Worm (Caenorhabditis elegans): ENCODE results near the gene srf-3.

The srf-3 gene

ce11 chrIV:12849030-12849560 lies at the start of gene srf-3:
Gene srf-3 (plus strand): TSS chrIV:12849510.
- peak; percentile 16 for TF ChIP-seq ces-1 (GFP tag; optimal IDR thresholded peaks at IDR 0.05)
- no peak for TF ChIP-seq zip-8 (tag; optimal IDR thresholded peaks at IDR 0.05)
- no peak for TF ChIP-seq pha-4 (tag; optimal IDR thresholded peaks at IDR 0.05)

- TF ChIP-seq ceh-43 (GFP tag; optimal IDR thresholded peaks at IDR 0.05) (no peak), unc-62 (GFP tag; optimal IDR thresholded peaks at IDR 0.05) (no peak), lsy-2 (tag; optimal IDR thresholded peaks at IDR 0.05) (no peak), bed-3 (GFP tag; optimal IDR thresholded peaks at IDR 0.05) (no peak), lin-13 (tag; optimal IDR thresholded peaks at IDR 0.05) (no peak), tbx-8 (GFP tag; optimal IDR thresholded peaks at IDR 0.05) (no peak), snpc-4 (tag; optimal IDR thresholded peaks at IDR 0.05) (no peak), ceh-83 (GFP tag; optimal IDR thresholded peaks at IDR 0.05) (no peak)
Measured at ce11 chrIV:12805595-12805994, 43.7 kb upstream of the srf-3 start, which contains the start of gene F07C6.4. Gene F07C6.4 (plus strand): TSS chrIV:12805924.

- TF ChIP-seq ceh-39 (tag; optimal IDR thresholded peaks at IDR 0.05) = no peak
- peak; percentile 39 for TF ChIP-seq nhr-2 (tag; optimal IDR thresholded peaks at IDR 0.05)
Measured at ce11 chrIV:12811554-12811953, 37.8 kb upstream of the srf-3 start.

ce11 chrIV:12813822-12814221 lies 35.5 kb upstream of the srf-3 start:
- TF ChIP-seq cnd-1 (tag; optimal IDR thresholded peaks at IDR 0.05) (peak; percentile 9), flh-1 (GFP tag; optimal IDR thresholded peaks at IDR 0.05) (no peak), zip-8 (tag; optimal IDR thresholded peaks at IDR 0.05) (peak; percentile 0), nhr-2 (tag; optimal IDR thresholded peaks at IDR 0.05) (peak; percentile 91), mls-2 (tag; optimal IDR thresholded peaks at IDR 0.05) (no peak), lin-13 (tag; optimal IDR thresholded peaks at IDR 0.05) (no peak), ces-1 (GFP tag; optimal IDR thresholded peaks at IDR 0.05) (peak; percentile 45)

ce11 chrIV:12816636-12817035 lies 32.7 kb upstream of the srf-3 start:
- TF ChIP-seq unc-62 (GFP tag; optimal IDR thresholded peaks at IDR 0.05) (peak; percentile 18), ceh-39 (tag; optimal IDR thresholded peaks at IDR 0.05) (no peak), elt-1 (tag; optimal IDR thresholded peaks at IDR 0.05; ENCODE audit: borderline replicate concordance, insufficient read depth) (peak; percentile 51), ham-2 (GFP tag; optimal IDR thresholded peaks at IDR 0.05) (peak; percentile 66)

ce11 chrIV:12817539-12817938 lies 31.8 kb upstream of the srf-3 start:
- TF ChIP-seq ces-1 (GFP tag; optimal IDR thresholded peaks at IDR 0.05) (no peak), nhr-76 (tag; optimal IDR thresholded peaks at IDR 0.05) (no peak), drap-1 (GFP tag; optimal IDR thresholded peaks at IDR 0.05) (no peak), unc-62 (GFP tag; optimal IDR thresholded peaks at IDR 0.05) (no peak), zip-8 (tag; optimal IDR thresholded peaks at IDR 0.05) (no peak), cnd-1 (tag; optimal IDR thresholded peaks at IDR 0.05) (no peak), blmp-1 (tag; optimal IDR thresholded peaks at IDR 0.05) (no peak), unc-39 (tag; optimal IDR thresholded peaks at IDR 0.05) (no peak), bed-3 (GFP tag; optimal IDR thresholded peaks at IDR 0.05) (no peak), nhr-12 (tag; optimal IDR thresholded peaks at IDR 0.05) (no peak)

- TF ChIP-seq ceh-83 (GFP tag; optimal IDR thresholded peaks at IDR 0.05) (no peak), blmp-1 (tag; optimal IDR thresholded peaks at IDR 0.05) (no peak), ceh-39 (tag; optimal IDR thresholded peaks at IDR 0.05) (no peak), ces-1 (GFP tag; optimal IDR thresholded peaks at IDR 0.05) (no peak), hlh-1 (tag; optimal IDR thresholded peaks at IDR 0.05) (no peak), drap-1 (GFP tag; optimal IDR thresholded peaks at IDR 0.05) (no peak), unc-62 (GFP tag; optimal IDR thresholded peaks at IDR 0.05) (no peak), ceh-43 (GFP tag; optimal IDR thresholded peaks at IDR 0.05) (no peak), zip-8 (tag; optimal IDR thresholded peaks at IDR 0.05) (no peak), lsy-2 (tag; optimal IDR thresholded peaks at IDR 0.05) (no peak), ztf-11 (tag; optimal IDR thresholded peaks at IDR 0.05) (no peak), cnd-1 (tag; optimal IDR thresholded peaks at IDR 0.05) (no peak), nhr-28 (tag; optimal IDR thresholded peaks at IDR 0.05) (no peak), flh-1 (GFP tag; optimal IDR thresholded peaks at IDR 0.05) (no peak), elt-3 (tag; optimal IDR thresholded peaks at IDR 0.05) (no peak), mls-2 (tag; optimal IDR thresholded peaks at IDR 0.05) (no peak), unc-39 (tag; optimal IDR thresholded peaks at IDR 0.05) (no peak), M03D4.4 (tag; optimal IDR thresholded peaks at IDR 0.05) (no peak), ham-2 (GFP tag; optimal IDR thresholded peaks at IDR 0.05) (no peak)
Measured at ce11 chrIV:12825304-12825703, 24.0 kb upstream of the srf-3 start, which contains the start of gene M02B1.4. Gene M02B1.4 (minus strand): TSS chrIV:12825312.

All from whole organism, mixed stage, embryonic.